Worm (Caenorhabditis elegans): ENCODE measurements around the gene rabr-1.

rabr-1 gene

DNA sequence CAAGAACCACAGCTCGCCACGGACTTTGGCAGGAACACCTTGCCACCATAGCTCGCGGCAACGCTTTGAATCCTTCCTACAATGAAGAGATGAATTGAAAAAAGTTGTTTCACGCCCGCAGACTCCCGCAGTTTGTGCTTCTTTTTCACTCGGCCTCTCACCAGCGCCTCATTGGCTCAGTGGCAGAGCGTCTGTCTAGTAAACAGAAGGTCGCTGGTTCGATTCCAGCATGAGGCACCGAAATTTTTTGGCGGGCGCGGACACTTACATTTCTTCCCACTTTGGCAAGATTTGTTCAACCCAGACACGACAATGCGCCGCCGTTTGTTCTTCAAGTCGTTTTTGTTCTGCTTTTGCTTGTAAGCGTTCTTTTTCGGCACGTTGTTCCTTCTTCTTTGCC is 31.9 kb downstream of the rabr-1 start (continued):
- TF ChIP-seq rec-8 (tag; optimal IDR thresholded peaks at IDR 0.05), result peak; percentile 30 to 67
- TF ChIP-seq F52B5.7 (tag; optimal IDR thresholded peaks at IDR 0.05), result no peak
- peak; percentile 53 for TF ChIP-seq madf-10 (tag; optimal IDR thresholded peaks at IDR 0.05)
- peak; percentile 45; the same call in 1 of the 2 replicates for TF ChIP-seq mcd-1 (GFP tag; IDR thresholded peaks at IDR 0.05)
- TF ChIP-seq unc-130 (GFP tag; optimal IDR thresholded peaks at IDR 0.05), result no peak
- peak; percentile 39 for TF ChIP-seq T26A5.8 (tag; optimal IDR thresholded peaks at IDR 0.05)
- 0 out of 2 replicates have a peak, but pooled peaks have one; percentile 50 for TF ChIP-seq cebp-2 (GFP tag; IDR thresholded peaks at IDR 0.05)
- TF ChIP-seq mes-4 (tag; optimal IDR thresholded peaks at IDR 0.05), result peak; percentile 54
- TF ChIP-seq rcor-1 (GFP tag; IDR thresholded peaks at IDR 0.05), result 0 out of 2 replicates have a peak, but pooled peaks have one; percentile 36
- TF ChIP-seq zfh-2 (GFP tag; conservative IDR thresholded peaks at IDR 0.05), result peak; percentile 69
- TF ChIP-seq ceh-40 (GFP tag; IDR thresholded peaks at IDR 0.05), result 0 out of 2 replicates have a peak, but pooled peaks have one; percentile 45
- peak; percentile 3 for TF ChIP-seq B0035.1 (tag; optimal IDR thresholded peaks at IDR 0.05)
- peak; percentile 89 for TF ChIP-seq B0261.1 (tag; optimal IDR thresholded peaks at IDR 0.05)
- peak; percentile 57 for TF ChIP-seq ztf-18 (tag; optimal IDR thresholded peaks at IDR 0.05)
- TF ChIP-seq nhr-179 (tag; optimal IDR thresholded peaks at IDR 0.05), result peak; percentile 26
- TF ChIP-seq zim-3 (tag; optimal IDR thresholded peaks at IDR 0.05), result peak; percentile 70
- TF ChIP-seq somi-1 (GFP tag; optimal IDR thresholded peaks at IDR 0.05), result no peak
- no peak for TF ChIP-seq akir-1 (GFP tag; optimal IDR thresholded peaks at IDR 0.05)

DNA sequence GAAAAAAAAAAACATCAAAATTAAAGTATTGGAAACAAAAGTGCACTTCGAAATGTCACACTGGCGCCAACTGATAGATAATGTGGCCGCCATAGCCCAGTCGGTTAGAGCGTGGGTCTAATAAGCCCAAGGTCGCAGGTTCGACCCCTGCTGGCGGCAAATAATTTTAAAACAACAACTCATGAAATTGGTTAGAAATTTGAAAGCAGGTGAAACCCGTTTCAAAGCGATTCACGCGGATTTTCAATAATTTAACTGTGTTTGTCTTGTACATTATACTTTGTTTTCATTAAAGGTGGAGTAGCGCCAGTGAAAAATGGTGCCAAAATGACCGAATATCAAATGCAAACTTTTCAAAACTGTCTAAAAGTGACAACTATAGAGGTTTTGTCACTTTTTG is 35.3 kb downstream of the rabr-1 start:
- TF ChIP-seq Y53G8AR.9 (GFP tag; conservative IDR thresholded peaks at IDR 0.05) (no peak), tbx-9 (tag; optimal IDR thresholded peaks at IDR 0.05; ENCODE audit: borderline replicate concordance) (no peak), T07F8.4 (tag; optimal IDR thresholded peaks at IDR 0.05) (peak; percentile 58), F39B2.1 (GFP tag; IDR thresholded peaks at IDR 0.05) (no peak), let-526 (GFP tag; IDR thresholded peaks at IDR 0.05) (no peak), repo-1 (tag; optimal IDR thresholded peaks at IDR 0.05) (peak; percentile 80), attf-5 (GFP tag; optimal IDR thresholded peaks at IDR 0.05) (peak; percentile 20), ceh-40 (GFP tag; IDR thresholded peaks at IDR 0.05) (no peak), madf-3 (GFP tag; IDR thresholded peaks at IDR 0.05) (no peak), dpff-1 (tag; optimal IDR thresholded peaks at IDR 0.05) (no peak), ets-4 (GFP tag; optimal IDR thresholded peaks at IDR 0.05) (no peak), tlf-1 (GFP tag; optimal IDR thresholded peaks at IDR 0.05) (no peak), K11D2.4 (GFP tag; IDR thresholded peaks at IDR 0.05) (no peak), xnd-1 (tag; optimal IDR thresholded peaks at IDR 0.05) (no peak), rpc-1 (optimal IDR thresholded peaks at IDR 0.05) (peak; percentile 90), rpc-1 (tag; optimal IDR thresholded peaks at IDR 0.05) (peak; percentile 83), ekl-4 (GFP tag; IDR thresholded peaks at IDR 0.05) (peak; percentile 61; the same call in 1 of the 2 replicates), madf-10 (tag; optimal IDR thresholded peaks at IDR 0.05) (peak; percentile 44), T26A5.8 (tag; optimal IDR thresholded peaks at IDR 0.05) (no peak), F22D6.2 (tag; optimal IDR thresholded peaks at IDR 0.05) (no peak), akir-1 (GFP tag; optimal IDR thresholded peaks at IDR 0.05) (no peak), ama-1 (optimal IDR thresholded peaks at IDR 0.05) (no peak), ama-1 (GFP tag; optimal IDR thresholded peaks at IDR 0.05) (peak; percentile 16 to 32), lag-1 (GFP tag; IDR thresholded peaks at IDR 0.05) (no peak), Y67H2A.10 (GFP tag; conservative IDR thresholded peaks at IDR 0.05) (no peak), nfyb-1 (GFP tag; IDR thresholded peaks at IDR 0.05) (peak; percentile 87), ceh-58 (GFP tag; IDR thresholded peaks at IDR 0.05) (no peak), nhr-90 (tag; optimal IDR thresholded peaks at IDR 0.05) (peak; percentile 66), hmg-1.2 (GFP tag; IDR thresholded peaks at IDR 0.05) (peak; percentile 52), hsf-1 (GFP tag; IDR thresholded peaks at IDR 0.05) (no peak), lin-35 (GFP tag; optimal IDR thresholded peaks at IDR 0.05) (peak in 1 of 3 experiments; percentile 16), madf-6 (GFP tag; IDR thresholded peaks at IDR 0.05) (peak; percentile 47; the same call in 1 of the 2 replicates), fkh-3 (tag; optimal IDR thresholded peaks at IDR 0.05) (peak; percentile 2), ztf-26 (tag; optimal IDR thresholded peaks at IDR 0.05) (peak; percentile 27), efl-1 (GFP tag; optimal IDR thresholded peaks at IDR 0.05) (no peak), hmg-20 (GFP tag; IDR thresholded peaks at IDR 0.05) (peak; percentile 55; the same call in 1 of the 2 replicates)

Measured in whole organism, young adult.